Fruit fly (Drosophila melanogaster) whole organism, embryonic: ENCODE data around the gene CG44090.

Source experiments
- Bgb ChIP-seq: fragments of 200-800 bp; sonication (Bioruptor generic); IDR thresholded peaks from 2 replicates; pipeline ENCODE4 v1.3.6; 2022; ENCODE audit warnings: missing biosample characterization, missing genetic modification characterization; ENCODE audit not compliant: partially characterized antibody
- CG11456 ChIP-seq: fragments of 200-800 bp; sonication (Bioruptor generic); IDR thresholded peaks from 3 replicates; pipeline ENCODE4 v1.3.6; 2022; ENCODE audit warnings: missing biosample characterization, missing genetic modification characterization
- CG1233 ChIP-seq: fragments of 200-800 bp; sonication (Bioruptor generic); optimal IDR thresholded peaks from 4 replicates; lab custom pipeline; 2018; ENCODE audit warnings: missing biosample characterization, mild to moderate bottlenecking, missing genetic modification characterization
- CG13424 ChIP-seq: fragments of 200-800 bp; sonication (Bioruptor generic); optimal IDR thresholded peaks from 2 replicates; lab custom pipeline; 2019; ENCODE audit warnings: missing biosample characterization, mild to moderate bottlenecking, missing genetic modification characterization, moderate library complexity
- CG13624 ChIP-seq: fragments of 200-800 bp; sonication (Bioruptor generic); optimal IDR thresholded peaks from 2 replicates; lab custom pipeline; 2016; ENCODE audit warnings: missing biosample characterization, missing genetic modification characterization
- CG1529 ChIP-seq: fragments of 200-800 bp; sonication (Bioruptor generic); optimal IDR thresholded peaks from 3 replicates; lab custom pipeline; 2018; ENCODE audit warnings: missing biosample characterization, missing genetic modification characterization
- CG16813 ChIP-seq: fragments of 200-800 bp; sonication (Bioruptor generic); IDR thresholded peaks from 3 replicates; pipeline ENCODE4 v1.3.6; 2022; ENCODE audit warnings: missing biosample characterization, missing genetic modification characterization; ENCODE audit not compliant: partially characterized antibody
- CG18262 ChIP-seq: fragments of 200-800 bp; optimal IDR thresholded peaks from 3 replicates; lab custom pipeline; 2019; ENCODE audit warnings: missing biosample characterization, mild to moderate bottlenecking, missing genetic modification characterization, moderate library complexity
- CG2116 ChIP-seq: fragments of 200-800 bp; sonication (Bioruptor generic); optimal IDR thresholded peaks from 3 replicates; lab custom pipeline; 2018; ENCODE audit warnings: missing biosample characterization, mild to moderate bottlenecking, missing genetic modification characterization
- CG2678 ChIP-seq: fragments of 200-800 bp; sonication (Bioruptor generic); optimal IDR thresholded peaks from 3 replicates; lab custom pipeline; 2019; ENCODE audit warnings: missing biosample characterization, mild to moderate bottlenecking, missing genetic modification characterization, moderate library complexity
- CG34224 ChIP-seq: fragments of 200-800 bp; sonication (Bioruptor generic); IDR thresholded peaks from 3 replicates; pipeline ENCODE4 v1.3.6; 2022; ENCODE audit warnings: missing biosample characterization, missing genetic modification characterization; ENCODE audit not compliant: partially characterized antibody
- CG3995 ChIP-seq: fragments of 200-800 bp; sonication (Bioruptor generic); optimal IDR thresholded peaks from 3 replicates; lab custom pipeline; 2016; ENCODE audit warnings: missing biosample characterization, missing genetic modification characterization
- CG6272 ChIP-seq: fragments of 200-800 bp; sonication (Bioruptor generic); IDR thresholded peaks from 2 replicates; pipeline ENCODE4 v1.3.6; 2022; ENCODE audit warnings: missing biosample characterization, missing genetic modification characterization
- CG6765 ChIP-seq: fragments of 200-800 bp; sonication (Bioruptor generic); optimal IDR thresholded peaks from 3 replicates; lab custom pipeline; 2017; ENCODE audit warnings: missing biosample characterization, mild to moderate bottlenecking, missing genetic modification characterization
- CG7839 ChIP-seq: fragments of 200-800 bp; sonication (Bioruptor generic); optimal IDR thresholded peaks from 3 replicates; lab custom pipeline; 2018; ENCODE audit warnings: missing biosample characterization, mild to moderate bottlenecking, missing genetic modification characterization, moderate library complexity
- CG9437 ChIP-seq: fragments of 200-800 bp; sonication (Bioruptor generic); optimal IDR thresholded peaks from 2 replicates; lab custom pipeline; 2018; ENCODE audit warnings: missing biosample characterization, mild to moderate bottlenecking, missing genetic modification characterization
- CrebB ChIP-seq: fragments of 200-800 bp; sonication (Bioruptor generic); optimal IDR thresholded peaks from 3 replicates; lab custom pipeline; 2018; ENCODE audit warnings: missing biosample characterization, mild to moderate bottlenecking, missing genetic modification characterization
- Dek ChIP-seq: fragments of 200-800 bp; sonication (Bioruptor generic); optimal IDR thresholded peaks from 3 replicates; lab custom pipeline; 2019; ENCODE audit warnings: missing biosample characterization, mild to moderate bottlenecking, missing genetic modification characterization, moderate library complexity
- Dip3 ChIP-seq: fragments of 200-800 bp; sonication (Bioruptor generic); optimal IDR thresholded peaks from 3 replicates; lab custom pipeline; 2016; ENCODE audit warnings: missing biosample characterization, missing genetic modification characterization
- Drgx ChIP-seq: fragments of 200-800 bp; sonication (Bioruptor generic); IDR thresholded peaks from 2 replicates; pipeline ENCODE4 v1.3.6; 2022; ENCODE audit warnings: missing biosample characterization, missing genetic modification characterization
- ERR ChIP-seq: fragments of 200-800 bp; sonication (Bioruptor generic); optimal IDR thresholded peaks from 2 replicates; lab custom pipeline; 2016; ENCODE audit warnings: missing biosample characterization, missing genetic modification characterization
- HHEX ChIP-seq: fragments of 200-800 bp; sonication (Bioruptor generic); optimal IDR thresholded peaks from 3 replicates; lab custom pipeline; 2017; ENCODE audit warnings: missing biosample characterization, mild to moderate bottlenecking, missing genetic modification characterization, missing genetic modification reagents
- Hr3 ChIP-seq: fragments of 200-800 bp; sonication (Bioruptor generic); optimal IDR thresholded peaks from 3 replicates; lab custom pipeline; 2016; ENCODE audit warnings: missing biosample characterization, missing genetic modification characterization
- NfI ChIP-seq: fragments of 200-800 bp; sonication (Bioruptor generic); optimal IDR thresholded peaks from 3 replicates; lab custom pipeline; 2018; ENCODE audit warnings: missing biosample characterization, mild to moderate bottlenecking, missing genetic modification characterization, moderate library complexity
- Rfx ChIP-seq: fragments of 200-800 bp; sonication (Bioruptor generic); IDR thresholded peaks from 2 replicates; pipeline ENCODE4 v1.3.6; 2022; ENCODE audit warnings: missing biosample characterization, missing genetic modification characterization
- Scr ChIP-seq: fragments of 200-800 bp; sonication (Bioruptor generic); IDR thresholded peaks from 2 replicates; pipeline ENCODE4 v1.3.6; 2022; ENCODE audit warnings: missing biosample characterization, missing genetic modification characterization; ENCODE audit not compliant: partially characterized antibody
- Side ChIP-seq: fragments of 200-800 bp; sonication (Bioruptor generic); optimal IDR thresholded peaks from 2 replicates; lab custom pipeline; 2016; ENCODE audit warnings: missing biosample characterization, missing genetic modification characterization
- Xbp1 ChIP-seq: fragments of 200-800 bp; sonication (Bioruptor generic); optimal IDR thresholded peaks from 3 replicates; lab custom pipeline; 2016; ENCODE audit warnings: missing biosample characterization, mild to moderate bottlenecking, missing genetic modification characterization
- caup ChIP-seq: fragments of 200-800 bp; sonication (Bioruptor generic); optimal IDR thresholded peaks from 3 replicates; lab custom pipeline; 2017; ENCODE audit warnings: missing biosample characterization, mild to moderate bottlenecking, missing genetic modification characterization, moderate library complexity; ENCODE audit not compliant: severe bottlenecking
- cg ChIP-seq: fragments of 200-800 bp; sonication (Bioruptor generic); optimal IDR thresholded peaks from 3 replicates; lab custom pipeline; 2019; ENCODE audit warnings: missing biosample characterization, mild to moderate bottlenecking, missing genetic modification characterization, moderate library complexity
- chn ChIP-seq: fragments of 200-800 bp; sonication (Bioruptor generic); optimal IDR thresholded peaks from 2 replicates; lab custom pipeline; 2016; ENCODE audit warnings: missing biosample characterization, missing genetic modification characterization
- ewg ChIP-seq: fragments of 200-800 bp; sonication (Bioruptor generic); optimal IDR thresholded peaks from 3 replicates; lab custom pipeline; 2017; ENCODE audit warnings: mild to moderate bottlenecking, missing biosample characterization, missing genetic modification reagents, missing genetic modification characterization
- eyg ChIP-seq: fragments of 200-800 bp; sonication (Bioruptor generic); optimal IDR thresholded peaks from 3 replicates; lab custom pipeline; 2016; ENCODE audit warnings: missing biosample characterization, missing genetic modification characterization
- jumu ChIP-seq: fragments of 200-800 bp; sonication (Bioruptor generic); optimal IDR thresholded peaks from 3 replicates; lab custom pipeline; 2016; ENCODE audit warnings: missing biosample characterization, missing genetic modification characterization
- kah ChIP-seq: fragments of 200-800 bp; sonication (Bioruptor generic); optimal IDR thresholded peaks from 2 replicates; lab custom pipeline; 2018; ENCODE audit warnings: missing biosample characterization, mild to moderate bottlenecking, missing genetic modification characterization
- klu ChIP-seq: fragments of 200-800 bp; sonication (Bioruptor generic); IDR thresholded peaks from 2 replicates; pipeline ENCODE4 v1.3.6; 2022; ENCODE audit warnings: missing biosample characterization, missing genetic modification characterization
- lilli ChIP-seq: fragments of 200-800 bp; sonication (Bioruptor generic); optimal IDR thresholded peaks from 3 replicates; lab custom pipeline; 2016; ENCODE audit warnings: missing biosample characterization, missing genetic modification characterization
- mirr ChIP-seq: fragments of 200-800 bp; sonication (Bioruptor generic); optimal IDR thresholded peaks from 3 replicates; lab custom pipeline; 2018; ENCODE audit warnings: missing biosample characterization, mild to moderate bottlenecking, missing genetic modification characterization
- mld ChIP-seq: fragments of 200-800 bp; sonication (Bioruptor generic); IDR thresholded peaks from 3 replicates; pipeline ENCODE4 v1.3.6; 2022; ENCODE audit warnings: missing biosample characterization, missing genetic modification characterization; ENCODE audit not compliant: partially characterized antibody
- nom ChIP-seq: fragments of 200-800 bp; sonication (Bioruptor generic); optimal IDR thresholded peaks from 2 replicates; lab custom pipeline; 2017; ENCODE audit warnings: missing biosample characterization, missing genetic modification characterization, mild to moderate bottlenecking, moderate library complexity, missing genetic modification reagents
- run ChIP-seq: fragments of 200-800 bp; sonication (Bioruptor generic); optimal IDR thresholded peaks from 3 replicates; lab custom pipeline; 2018; ENCODE audit warnings: missing biosample characterization, mild to moderate bottlenecking, missing genetic modification characterization
- sc ChIP-seq, 3 experiments: fragments of >200 bp in 2 of 3; fragments of 200-800 bp in 1 of 3; sonication (Bioruptor generic) in 1 of 3; optimal IDR thresholded peaks; 2 replicates in 2 of 3; 3 replicates in 1 of 3; lab custom pipeline; 2017; ENCODE audit warnings: mild to moderate bottlenecking in 1 of 3, missing biosample characterization in 1 of 3, missing genetic modification characterization in 1 of 3, missing genetic modification reagents in 1 of 3
- sd ChIP-seq: fragments of 200-800 bp; sonication (Bioruptor generic); optimal IDR thresholded peaks from 3 replicates; lab custom pipeline; 2018; ENCODE audit warnings: missing biosample characterization, mild to moderate bottlenecking, missing genetic modification characterization, moderate library complexity
- sima ChIP-seq: fragments of 200-800 bp; sonication (Bioruptor generic); optimal IDR thresholded peaks from 2 replicates; lab custom pipeline; 2016; ENCODE audit warnings: missing biosample characterization, missing genetic modification characterization
- sug ChIP-seq: fragments of 200-800 bp; optimal IDR thresholded peaks from 2 replicates; lab custom pipeline; 2019; ENCODE audit warnings: missing biosample characterization, mild to moderate bottlenecking, missing genetic modification characterization, moderate library complexity
- tin ChIP-seq: fragments of 200-800 bp; sonication (Bioruptor generic); optimal IDR thresholded peaks from 3 replicates; lab custom pipeline; 2016; ENCODE audit warnings: missing biosample characterization, missing genetic modification characterization
- vfl ChIP-seq: fragments of 200-800 bp; sonication (Bioruptor generic); optimal IDR thresholded peaks from 2 replicates; lab custom pipeline; 2016; ENCODE audit warnings: missing biosample characterization, missing genetic modification characterization
- wek ChIP-seq: fragments of 200-800 bp; sonication (Bioruptor generic); optimal IDR thresholded peaks from 3 replicates; lab custom pipeline; 2018; ENCODE audit warnings: missing biosample characterization, mild to moderate bottlenecking, missing genetic modification characterization, moderate library complexity

Gene CG44090

dm6 chr3R:17386168-17386819 lies 47.9 kb downstream of the CG44090 start (continued):
- TF ChIP-seq CG11456 (GFP tag; lab: Robert Waterston, UW) = 0 out of 3 replicates have a peak, but pooled peaks have one; percentile 24
- peak; percentile 64 for TF ChIP-seq ewg
- TF ChIP-seq klu (GFP tag; lab: Robert Waterston, UW) = no peak
- no peak for TF ChIP-seq CG6765 (GFP tag; lab: Kevin White, UChicago)
- TF ChIP-seq CG18262 (tag; lab: Kevin White, UChicago) = peak; percentile 81
- no peak for TF ChIP-seq sc (optimal IDR thresholded peaks at IDR 0.05; lab: Kevin White, UChicago)
- TF ChIP-seq sc (GFP tag; optimal IDR thresholded peaks at IDR 0.05; lab: Kevin White, UChicago) = peak; percentile 59
- TF ChIP-seq sd (tag; lab: Kevin White, UChicago) = no peak
- TF ChIP-seq Hr3 (GFP tag; lab: Kevin White, UChicago) = peak; percentile 62
- TF ChIP-seq mirr (GFP tag; lab: Kevin White, UChicago) = no peak
- TF ChIP-seq sima (GFP tag; lab: Kevin White, UChicago) = no peak
- TF ChIP-seq lilli (GFP tag; lab: Kevin White, UChicago) = peak; percentile 52
- peak; percentile 87 for TF ChIP-seq Drgx (GFP tag; lab: Robert Waterston, UW)
- peak; percentile 56 for TF ChIP-seq CG1233 (GFP tag; lab: Kevin White, UChicago)
- TF ChIP-seq Dip3 = peak; percentile 13
- TF ChIP-seq wek (GFP tag; lab: Kevin White, UChicago) = peak; percentile 45
- peak; percentile 11 for TF ChIP-seq sug (tag; lab: Kevin White, UChicago)
- TF ChIP-seq mld (GFP tag; lab: Robert Waterston, UW) = no peak
- no peak for TF ChIP-seq CG2116 (GFP tag; lab: Kevin White, UChicago)
- no peak for TF ChIP-seq Dek
- peak; percentile 75 for TF ChIP-seq CG13424 (tag; lab: Kevin White, UChicago)
- TF ChIP-seq Side (GFP tag; lab: Kevin White, UChicago) = peak; percentile 37
- TF ChIP-seq CG6272 (GFP tag; lab: Robert Waterston, UW) = peak; percentile 40; the same call in 1 of the 2 replicates
- TF ChIP-seq caup (GFP tag; lab: Kevin White, UChicago) = peak; percentile 45
- peak; percentile 62 for TF ChIP-seq HHEX (GFP tag; lab: Kevin White, UChicago)
- TF ChIP-seq cg (GFP tag; lab: Kevin White, UChicago) = no peak
- no peak for TF ChIP-seq CG13624
- no peak for TF ChIP-seq CG3995 (GFP tag; lab: Kevin White, UChicago)
- no peak for TF ChIP-seq CrebB (tag; lab: Kevin White, UChicago)
- TF ChIP-seq Rfx (GFP tag; lab: Robert Waterston, UW) = peak; percentile 43; the same call in 1 of the 2 replicates
- TF ChIP-seq Bgb (GFP tag; lab: Robert Waterston, UW) = no peak
- TF ChIP-seq ERR = no peak
- TF ChIP-seq kah = peak; percentile 49
- TF ChIP-seq chn (GFP tag; lab: Kevin White, UChicago) = peak; percentile 59
- no peak for TF ChIP-seq vfl
- TF ChIP-seq CG7839 = peak; percentile 73
- peak; percentile 65 for TF ChIP-seq CG1529
- TF ChIP-seq eyg = no peak
- TF ChIP-seq CG16813 (GFP tag; lab: Robert Waterston, UW) = no peak
- TF ChIP-seq NfI (GFP tag; lab: Kevin White, UChicago) = peak; percentile 57
- peak; percentile 27 for TF ChIP-seq jumu (GFP tag; lab: Kevin White, UChicago)
- peak; percentile 69 for TF ChIP-seq tin (GFP tag; lab: Kevin White, UChicago)
- peak; percentile 29 for TF ChIP-seq nom (GFP tag; lab: Kevin White, UChicago)
- peak; percentile 55 for TF ChIP-seq run (tag; lab: Kevin White, UChicago)
- peak; percentile 40 for TF ChIP-seq CG9437 (GFP tag; lab: Kevin White, UChicago)
- no peak for TF ChIP-seq CG34224 (GFP tag; lab: Robert Waterston, UW)
- no peak for TF ChIP-seq Scr (GFP tag; lab: Robert Waterston, UW)
- peak; percentile 82 for TF ChIP-seq CG2678 (tag; lab: Kevin White, UChicago)
- TF ChIP-seq Xbp1 (GFP tag; lab: Kevin White, UChicago) = peak; percentile 71
